Worm (Caenorhabditis elegans): Measurements from ENCODE around the gene T08G5.15.
A peak's percentile ranks its signal among the peaks of the same experiment; 100 is the strongest.

The T08G5.15 gene

DNA sequence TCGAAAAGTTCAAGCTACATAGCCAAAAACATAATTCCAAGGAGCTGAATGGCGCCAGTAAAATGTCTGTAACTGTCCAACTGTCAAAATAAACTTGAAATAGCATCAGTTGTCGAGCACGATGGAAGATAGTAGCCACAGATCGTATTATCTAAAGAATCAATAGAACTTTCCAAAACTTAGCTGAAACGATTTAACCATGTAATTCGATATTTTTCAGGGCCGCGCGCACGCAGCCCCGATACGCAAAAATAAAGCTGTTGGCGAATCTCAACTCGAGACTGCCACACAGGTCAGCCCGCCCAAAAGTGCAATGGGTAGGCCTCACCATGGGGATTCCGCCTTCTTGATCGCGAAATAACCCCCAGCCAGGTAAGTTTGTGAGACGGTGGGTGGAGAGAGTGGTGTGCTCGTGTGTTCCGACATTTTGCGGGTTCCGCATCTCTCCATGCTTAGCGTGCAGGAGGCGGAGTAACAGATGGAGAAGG, 5.3 kb upstream of the T08G5.15 start (continued):
- TF ChIP-seq nhr-77 (tag; optimal IDR thresholded peaks at IDR 0.05) (no peak), nhr-237 (tag; optimal IDR thresholded peaks at IDR 0.05) (no peak), crh-2 (tag; optimal IDR thresholded peaks at IDR 0.05) (peak; percentile 61), nhr-25 (tag; optimal IDR thresholded peaks at IDR 0.05) (no peak), ZK546.5 (tag; optimal IDR thresholded peaks at IDR 0.05) (no peak), lsy-2 (tag; optimal IDR thresholded peaks at IDR 0.05) (peak in 1 of 2 experiments; percentile 42), peb-1 (tag; optimal IDR thresholded peaks at IDR 0.05) (no peak), sem-4 (tag; optimal IDR thresholded peaks at IDR 0.05) (no peak), zag-1 (tag; optimal IDR thresholded peaks at IDR 0.05) (no peak)

DNA sequence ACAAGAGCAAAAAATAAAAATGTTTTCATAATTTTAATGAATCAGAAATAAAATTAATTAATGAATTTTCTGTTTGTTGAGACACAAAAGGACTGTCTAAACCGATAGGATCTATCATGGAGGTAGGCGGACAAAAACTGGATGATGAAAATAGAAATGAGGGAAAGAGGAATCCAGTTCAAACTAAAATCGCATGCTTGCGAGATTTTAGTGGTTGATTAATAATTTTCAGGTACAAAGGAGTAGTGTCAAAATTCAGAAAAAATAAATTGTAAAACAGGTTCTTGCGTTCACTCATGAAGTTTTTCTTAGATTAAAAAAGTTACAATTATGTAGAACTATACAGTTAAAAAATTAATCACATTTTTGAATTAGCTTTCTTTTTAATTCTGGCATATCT, 4.4 kb upstream of the T08G5.15 start, which contains the start of gene T08G5.3:
TSS of gene T08G5.3 (minus strand) at position 101 of the 400 bp plus-strand sequence.
- no peak for TF ChIP-seq unc-62 (GFP tag; optimal IDR thresholded peaks at IDR 0.05)
- TF ChIP-seq snpc-4 (tag; optimal IDR thresholded peaks at IDR 0.05), result no peak
- TF ChIP-seq lsy-2 (tag; optimal IDR thresholded peaks at IDR 0.05), result no peak
- no peak for TF ChIP-seq ztf-11 (tag; optimal IDR thresholded peaks at IDR 0.05)
- TF ChIP-seq elt-3 (tag; optimal IDR thresholded peaks at IDR 0.05), result no peak
- TF ChIP-seq sma-3 (GFP tag; optimal IDR thresholded peaks at IDR 0.05), result no peak
- TF ChIP-seq nhr-129 (tag; optimal IDR thresholded peaks at IDR 0.05), result no peak
- TF ChIP-seq egl-27 (tag; optimal IDR thresholded peaks at IDR 0.05), result no peak
- no peak for TF ChIP-seq sma-9 (GFP tag; optimal IDR thresholded peaks at IDR 0.05)
- no peak for TF ChIP-seq sma-9 (tag; optimal IDR thresholded peaks at IDR 0.05)

DNA sequence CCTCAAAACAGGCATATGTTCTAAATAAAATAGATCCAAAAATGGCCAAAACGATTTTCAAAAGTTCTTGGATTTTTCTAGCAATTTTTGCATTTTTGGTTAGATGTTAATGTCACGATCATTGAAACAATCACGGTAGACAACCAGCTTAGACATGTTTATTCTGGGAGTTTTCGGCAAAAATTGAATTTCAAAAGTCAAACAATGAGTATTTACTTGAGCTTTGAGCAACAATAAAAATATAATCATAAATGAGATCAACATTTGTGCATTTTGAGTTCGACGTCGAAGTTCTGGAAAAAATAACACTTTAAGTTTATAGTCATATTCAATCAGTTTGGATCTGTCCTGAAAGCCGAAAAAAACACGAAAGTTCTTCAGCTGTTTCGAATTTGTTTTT, 3.2 kb upstream of the T08G5.15 start, which contains the start of gene T08G5.2:
TSS of gene T08G5.2 (minus strand) at position 101 of the 400 bp plus-strand sequence.
- TF ChIP-seq sma-3 (GFP tag; optimal IDR thresholded peaks at IDR 0.05) (no peak), blmp-1 (tag; optimal IDR thresholded peaks at IDR 0.05; ENCODE audit: insufficient read depth) (no peak), nhr-10 (tag; optimal IDR thresholded peaks at IDR 0.05) (no peak), mab-5 (tag; optimal IDR thresholded peaks at IDR 0.05) (no peak), sem-4 (tag; optimal IDR thresholded peaks at IDR 0.05) (no peak), unc-39 (tag; optimal IDR thresholded peaks at IDR 0.05) (no peak), ceh-82 (tag; optimal IDR thresholded peaks at IDR 0.05) (no peak), gmeb-1 (tag; optimal IDR thresholded peaks at IDR 0.05) (no peak), sma-9 (GFP tag; optimal IDR thresholded peaks at IDR 0.05) (no peak), sma-9 (tag; optimal IDR thresholded peaks at IDR 0.05) (no peak), ztf-4 (tag; optimal IDR thresholded peaks at IDR 0.05) (no peak), nhr-77 (tag; optimal IDR thresholded peaks at IDR 0.05) (no peak)

DNA sequence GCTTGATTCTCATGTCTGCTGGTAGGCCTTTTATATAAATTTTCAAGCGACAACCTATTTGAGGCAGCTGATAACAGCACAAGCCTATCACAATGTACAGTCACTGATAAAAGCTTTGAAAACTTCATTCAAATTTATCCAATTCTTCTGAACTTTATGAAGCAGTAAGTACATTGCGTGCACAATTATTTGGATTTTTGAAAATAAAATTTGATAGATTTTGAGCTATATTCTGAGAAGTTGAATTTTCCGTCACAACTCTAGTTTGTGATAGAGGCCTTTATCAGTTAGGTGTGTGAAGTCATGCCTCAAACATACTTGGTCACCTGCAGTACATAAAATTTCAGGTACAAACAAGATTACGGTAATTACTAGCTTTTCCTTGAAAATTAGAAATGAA, 4.3 kb downstream of the T08G5.15 start, which contains the start of the genes mtl-2 and T08G5.1:
TSS of gene mtl-2 (minus strand) at position 34 of the 400 bp plus-strand sequence.
TSS of gene T08G5.1 (plus strand) at position 127 of the 400 bp plus-strand sequence.
- TF ChIP-seq ceh-82 (tag; optimal IDR thresholded peaks at IDR 0.05) (no peak), fos-1 (tag; optimal IDR thresholded peaks at IDR 0.05) (peak; percentile 48)

DNA sequence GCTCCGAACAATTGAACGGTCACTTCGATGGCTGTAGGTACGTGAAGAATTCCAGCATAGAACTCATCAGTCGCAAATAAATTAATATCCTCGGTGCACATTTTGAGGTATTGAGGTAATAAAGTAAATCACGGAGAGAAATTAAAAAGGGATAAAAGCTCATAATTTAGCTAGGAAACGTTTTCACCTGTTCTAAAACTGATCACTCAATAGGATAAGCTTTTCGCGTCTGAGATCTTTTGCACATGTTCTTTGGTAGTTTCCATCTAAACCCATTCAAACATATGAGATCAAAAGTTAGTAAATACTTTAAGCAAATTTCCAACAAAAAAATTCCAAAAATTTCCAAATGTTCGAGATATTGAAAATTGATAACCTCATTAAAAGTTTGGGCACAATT, 5.5 kb downstream of the T08G5.15 start, which contains the start of gene srh-308:
TSS of gene srh-308 (minus strand) at position 101 of the 400 bp plus-strand sequence.
- TF ChIP-seq lsy-2 (tag; optimal IDR thresholded peaks at IDR 0.05), result no peak
- no peak for TF ChIP-seq nhr-129 (tag; optimal IDR thresholded peaks at IDR 0.05)
- TF ChIP-seq ZK546.5 (tag; optimal IDR thresholded peaks at IDR 0.05), result no peak
- no peak for TF ChIP-seq lin-39 (tag; optimal IDR thresholded peaks at IDR 0.05)

DNA sequence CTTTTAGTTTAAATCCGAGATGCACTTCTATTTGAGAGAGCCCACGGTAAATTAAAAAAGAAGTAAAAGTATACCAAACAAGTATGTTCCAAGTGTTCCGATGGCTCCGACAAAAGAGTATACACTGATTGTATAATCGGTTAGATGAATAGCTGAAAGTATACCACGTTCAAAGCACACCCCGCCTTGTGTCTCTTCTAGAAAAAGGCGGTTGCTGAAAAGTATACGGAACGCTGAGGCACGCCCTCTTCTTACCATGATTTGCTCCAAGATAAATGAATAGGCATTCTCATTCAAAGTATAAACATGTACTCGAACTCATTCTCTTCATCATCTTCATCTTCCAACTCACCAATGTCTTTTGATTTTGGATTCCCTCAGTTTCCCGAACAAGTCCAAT, 8.6 kb downstream of the T08G5.15 start, which contains the start of gene end-3:
TSS of gene end-3 (plus strand) at position 301 of the 400 bp plus-strand sequence.
- TF ChIP-seq nhr-77 (tag; optimal IDR thresholded peaks at IDR 0.05), result no peak
- no peak for TF ChIP-seq lsy-2 (tag; optimal IDR thresholded peaks at IDR 0.05)
- no peak for TF ChIP-seq ztf-11 (tag; optimal IDR thresholded peaks at IDR 0.05)
- no peak for TF ChIP-seq nhr-10 (tag; optimal IDR thresholded peaks at IDR 0.05)
- no peak for TF ChIP-seq nhr-23 (tag; optimal IDR thresholded peaks at IDR 0.05)
- no peak for TF ChIP-seq elt-1 (tag; optimal IDR thresholded peaks at IDR 0.05)
- no peak for TF ChIP-seq R02D3.7 (tag; optimal IDR thresholded peaks at IDR 0.05)
- no peak for TF ChIP-seq zag-1 (tag; optimal IDR thresholded peaks at IDR 0.05)
- TF ChIP-seq egl-27 (tag; optimal IDR thresholded peaks at IDR 0.05), result no peak

DNA sequence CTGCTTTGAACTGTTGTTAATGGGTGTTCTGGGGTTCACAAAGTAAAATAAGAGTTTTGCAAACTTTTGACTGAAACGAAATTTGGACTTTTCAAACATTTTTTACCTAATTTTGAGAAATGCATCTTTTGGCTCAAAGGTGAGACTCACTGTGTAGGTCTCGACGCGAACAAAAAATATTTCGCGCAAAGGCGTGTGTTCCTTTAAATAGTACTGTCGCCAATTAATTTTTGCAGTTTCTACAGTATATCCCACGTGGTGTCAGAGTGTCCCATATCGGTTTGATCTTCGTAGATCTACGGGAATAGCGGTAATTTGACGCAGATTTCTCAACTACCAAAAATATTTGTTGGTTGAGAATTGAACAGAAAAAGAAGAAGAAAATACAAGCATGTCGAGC, 9.3 kb downstream of the T08G5.15 start:
- TF ChIP-seq nhr-12 (tag; optimal IDR thresholded peaks at IDR 0.05) (no peak), fos-1 (tag; optimal IDR thresholded peaks at IDR 0.05) (no peak), nhr-21 (tag; optimal IDR thresholded peaks at IDR 0.05) (no peak), nhr-11 (tag; optimal IDR thresholded peaks at IDR 0.05) (no peak), crh-2 (tag; optimal IDR thresholded peaks at IDR 0.05) (no peak), aly-2 (tag; optimal IDR thresholded peaks at IDR 0.05) (no peak), F13H6.1 (tag; optimal IDR thresholded peaks at IDR 0.05) (no peak), nhr-129 (tag; optimal IDR thresholded peaks at IDR 0.05) (no peak), gmeb-1 (tag; optimal IDR thresholded peaks at IDR 0.05) (no peak), lin-13 (GFP tag; optimal IDR thresholded peaks at IDR 0.05) (no peak), C34F6.9 (tag; optimal IDR thresholded peaks at IDR 0.05) (no peak), ceh-82 (tag; optimal IDR thresholded peaks at IDR 0.05) (no peak), mbf-1 (tag; optimal IDR thresholded peaks at IDR 0.05) (no peak), ztf-11 (tag; optimal IDR thresholded peaks at IDR 0.05) (no peak), sem-4 (tag; optimal IDR thresholded peaks at IDR 0.05) (no peak), ztf-1 (GFP tag; conservative IDR thresholded peaks at IDR 0.05) (no peak), nhr-23 (tag; optimal IDR thresholded peaks at IDR 0.05) (no peak), dmd-4 (tag; optimal IDR thresholded peaks at IDR 0.05) (no peak), ztf-4 (tag; optimal IDR thresholded peaks at IDR 0.05) (no peak)
